Fruit fly (Drosophila melanogaster): ENCODE results near the gene CG3699.

DNA sequence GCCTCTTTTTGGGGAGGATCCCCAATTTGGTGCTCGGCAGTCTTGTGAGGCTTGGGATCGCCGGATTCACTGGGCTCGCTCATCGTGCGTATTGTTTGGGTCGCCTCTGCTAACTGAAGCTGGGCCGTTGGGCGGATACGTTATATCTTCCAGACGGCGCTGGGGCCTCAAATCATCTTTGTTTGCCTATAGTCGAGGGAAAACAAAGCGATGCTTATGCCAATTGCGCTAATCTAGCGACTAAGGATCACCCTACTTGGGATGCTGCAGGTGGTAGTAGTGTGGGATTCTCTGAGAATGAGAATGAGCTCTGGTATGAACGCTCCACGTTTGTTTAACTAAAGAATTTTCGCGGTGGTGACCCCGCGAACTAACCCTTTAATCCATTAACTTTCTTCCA, 4.5 kb upstream of the CG3699 start, which contains the start of gene CG3690:
- no peak for TF ChIP-seq cad (GFP tag; optimal IDR thresholded peaks at IDR 0.05)
- no peak for TF ChIP-seq CG12769 (tag; optimal IDR thresholded peaks at IDR 0.05)
- TF ChIP-seq Dll (GFP tag; IDR thresholded peaks at IDR 0.05; ENCODE audit: partially characterized antibody): no peak
- TF ChIP-seq E2f2 (GFP tag; IDR thresholded peaks at IDR 0.05): no peak
- no peak for TF ChIP-seq Atf6 (GFP tag; IDR thresholded peaks at IDR 0.05)

Data from whole organism, embryonic.